Worm (Caenorhabditis elegans): Measurements from ENCODE around the gene sap-140.

- TF ChIP-seq zip-2 (tag; optimal IDR thresholded peaks at IDR 0.05): no peak
- no peak for TF ChIP-seq pha-4 (GFP tag; IDR thresholded peaks at IDR 0.05)
- TF ChIP-seq pha-4 (tag; optimal IDR thresholded peaks at IDR 0.05): no peak
- TF ChIP-seq mdl-1 (tag; optimal IDR thresholded peaks at IDR 0.05): no peak
- no peak for TF ChIP-seq mxl-2 (GFP tag; conservative IDR thresholded peaks at IDR 0.05)
- no peak for TF ChIP-seq nhr-25 (tag; optimal IDR thresholded peaks at IDR 0.05; ENCODE audit: borderline replicate concordance, insufficient read depth)
- TF ChIP-seq nhr-10 (tag; optimal IDR thresholded peaks at IDR 0.05): no peak
- TF ChIP-seq skn-1 (tag; optimal IDR thresholded peaks at IDR 0.05): no peak
- no peak for TF ChIP-seq fkh-10 (GFP tag; optimal IDR thresholded peaks at IDR 0.05)
These were observed 27.5 kb downstream of the sap-140 start for ce11 chrIII:7526974-7527466.

All from whole organism, L4 larva.